Fruit fly (Drosophila melanogaster): Measurements from ENCODE around the gene Polr1E.

- TF ChIP-seq CG12155 (GFP tag; optimal IDR thresholded peaks at IDR 0.05) (no peak), CG14050 (GFP tag; IDR thresholded peaks at IDR 0.05) (no peak), trh (GFP tag; optimal IDR thresholded peaks at IDR 0.05) (no peak), CG17328 (GFP tag; IDR thresholded peaks at IDR 0.05) (no peak), Dfd (GFP tag; optimal IDR thresholded peaks at IDR 0.05) (no peak), tgo (GFP tag; IDR thresholded peaks at IDR 0.05) (no peak), CG13296 (GFP tag; optimal IDR thresholded peaks at IDR 0.05) (no peak), Sry-δ (GFP tag; optimal IDR thresholded peaks at IDR 0.05) (no peak), ken (GFP tag; IDR thresholded peaks at IDR 0.05) (no peak), phol (tag; optimal IDR thresholded peaks at IDR 0.05) (no peak), Dref (GFP tag; IDR thresholded peaks at IDR 0.05) (no peak), Myb (GFP tag; optimal IDR thresholded peaks at IDR 0.05) (no peak), HLH54F (GFP tag; optimal IDR thresholded peaks at IDR 0.05) (no peak), sug (tag; optimal IDR thresholded peaks at IDR 0.05) (no peak)
These were observed 27.3 kb upstream of the Polr1E start, which contains the start of gene naz for dm6 chr3R:18328842-18329241.
